Worm (Caenorhabditis elegans): ENCODE measurements around the gene vig-1.

vig-1 gene

ce11 chrII:1365985-1366384, 45.1 kb downstream of the vig-1 start:
- no peak for TF ChIP-seq ham-2 (GFP tag; optimal IDR thresholded peaks at IDR 0.05)
- no peak for TF ChIP-seq pha-4 (tag; optimal IDR thresholded peaks at IDR 0.05)
- no peak for TF ChIP-seq mep-1 (tag; optimal IDR thresholded peaks at IDR 0.05)
- TF ChIP-seq bed-3 (GFP tag; optimal IDR thresholded peaks at IDR 0.05) = no peak
- TF ChIP-seq nhr-237 (tag; optimal IDR thresholded peaks at IDR 0.05) = no peak

- no peak for TF ChIP-seq M03D4.4 (tag; optimal IDR thresholded peaks at IDR 0.05)
Measured at ce11 chrII:1368756-1369155, 47.9 kb downstream of the vig-1 start.

- TF ChIP-seq ceh-39 (tag; optimal IDR thresholded peaks at IDR 0.05) (no peak), sptf-1 (tag; optimal IDR thresholded peaks at IDR 0.05) (no peak), ztf-11 (tag; optimal IDR thresholded peaks at IDR 0.05) (no peak), snpc-4 (tag; optimal IDR thresholded peaks at IDR 0.05) (no peak), blmp-1 (tag; optimal IDR thresholded peaks at IDR 0.05) (no peak), nhr-12 (tag; optimal IDR thresholded peaks at IDR 0.05) (no peak), mep-1 (tag; optimal IDR thresholded peaks at IDR 0.05) (no peak), mls-2 (tag; optimal IDR thresholded peaks at IDR 0.05) (no peak), unc-62 (GFP tag; optimal IDR thresholded peaks at IDR 0.05) (no peak), nhr-76 (tag; optimal IDR thresholded peaks at IDR 0.05) (no peak), zip-8 (tag; optimal IDR thresholded peaks at IDR 0.05) (no peak), lsy-2 (tag; optimal IDR thresholded peaks at IDR 0.05) (no peak), elt-1 (tag; optimal IDR thresholded peaks at IDR 0.05; ENCODE audit: borderline replicate concordance, insufficient read depth) (no peak), unc-39 (tag; optimal IDR thresholded peaks at IDR 0.05) (no peak), unc-120 (tag; optimal IDR thresholded peaks at IDR 0.05; ENCODE audit: poor library complexity, severe bottlenecking) (no peak), nhr-237 (tag; optimal IDR thresholded peaks at IDR 0.05) (no peak), cnd-1 (tag; optimal IDR thresholded peaks at IDR 0.05) (no peak), lin-32 (GFP tag; optimal IDR thresholded peaks at IDR 0.05) (no peak), drap-1 (GFP tag; optimal IDR thresholded peaks at IDR 0.05) (no peak), tbx-8 (GFP tag; optimal IDR thresholded peaks at IDR 0.05) (no peak)
Measured at ce11 chrII:1369322-1369721, 48.5 kb downstream of the vig-1 start.

- TF ChIP-seq zip-8 (tag; optimal IDR thresholded peaks at IDR 0.05) = no peak
- no peak for TF ChIP-seq flh-1 (GFP tag; optimal IDR thresholded peaks at IDR 0.05)
- TF ChIP-seq mep-1 (tag; optimal IDR thresholded peaks at IDR 0.05) = no peak
- TF ChIP-seq nhr-2 (tag; optimal IDR thresholded peaks at IDR 0.05) = no peak
- no peak for TF ChIP-seq unc-39 (tag; optimal IDR thresholded peaks at IDR 0.05)
- TF ChIP-seq ces-1 (GFP tag; optimal IDR thresholded peaks at IDR 0.05) = no peak
- TF ChIP-seq sem-2 (GFP tag; optimal IDR thresholded peaks at IDR 0.05) = no peak
- no peak for TF ChIP-seq cnd-1 (tag; optimal IDR thresholded peaks at IDR 0.05)
- no peak for TF ChIP-seq nhr-76 (tag; optimal IDR thresholded peaks at IDR 0.05)
- no peak for TF ChIP-seq tbx-8 (GFP tag; optimal IDR thresholded peaks at IDR 0.05)
- no peak for TF ChIP-seq lsy-2 (tag; optimal IDR thresholded peaks at IDR 0.05)
- no peak for TF ChIP-seq unc-62 (GFP tag; optimal IDR thresholded peaks at IDR 0.05)
- TF ChIP-seq snpc-4 (tag; optimal IDR thresholded peaks at IDR 0.05) = no peak
- TF ChIP-seq ham-2 (GFP tag; optimal IDR thresholded peaks at IDR 0.05) = no peak
- TF ChIP-seq M03D4.4 (tag; optimal IDR thresholded peaks at IDR 0.05) = no peak
- TF ChIP-seq ceh-39 (tag; optimal IDR thresholded peaks at IDR 0.05) = no peak
- no peak for TF ChIP-seq elt-1 (tag; optimal IDR thresholded peaks at IDR 0.05; ENCODE audit: borderline replicate concordance, insufficient read depth)
- no peak for TF ChIP-seq lin-13 (tag; optimal IDR thresholded peaks at IDR 0.05)
Measured at ce11 chrII:1371533-1371932, 50.7 kb downstream of the vig-1 start.

ce11 chrII:1372138-1372537, 51.3 kb downstream of the vig-1 start:
- TF ChIP-seq nhr-76 (tag; optimal IDR thresholded peaks at IDR 0.05) = no peak
- no peak for TF ChIP-seq sptf-1 (tag; optimal IDR thresholded peaks at IDR 0.05)
- no peak for TF ChIP-seq flh-1 (GFP tag; optimal IDR thresholded peaks at IDR 0.05)
- TF ChIP-seq lin-13 (tag; optimal IDR thresholded peaks at IDR 0.05) = no peak
- TF ChIP-seq unc-62 (GFP tag; optimal IDR thresholded peaks at IDR 0.05) = no peak
- TF ChIP-seq unc-39 (tag; optimal IDR thresholded peaks at IDR 0.05) = no peak
- no peak for TF ChIP-seq ham-2 (GFP tag; optimal IDR thresholded peaks at IDR 0.05)
